Worm (Caenorhabditis elegans) whole organism, mixed stage, embryonic: ENCODE data around the gene F38E1.6.

ENCODE experiments used
- ces-1 ChIP-seq: fragments of 150-350 bp; optimal IDR thresholded peaks from 2 replicates; lab custom pipeline; 2014; ENCODE audit warnings: missing biosample characterization, missing genetic modification reagents, missing genetic modification characterization
- lin-13 ChIP-seq: fragments of 150-350 bp; optimal IDR thresholded peaks from 2 replicates; lab custom pipeline; 2014; ENCODE audit warnings: missing biosample characterization, missing genetic modification characterization
- lin-32 ChIP-seq: fragments of 200-800 bp; sonication (Bioruptor generic); optimal IDR thresholded peaks from 2 replicates; lab custom pipeline; 2018; ENCODE audit warnings: mild to moderate bottlenecking, missing genetic modification characterization, missing compliant biosample characterization

DNA sequence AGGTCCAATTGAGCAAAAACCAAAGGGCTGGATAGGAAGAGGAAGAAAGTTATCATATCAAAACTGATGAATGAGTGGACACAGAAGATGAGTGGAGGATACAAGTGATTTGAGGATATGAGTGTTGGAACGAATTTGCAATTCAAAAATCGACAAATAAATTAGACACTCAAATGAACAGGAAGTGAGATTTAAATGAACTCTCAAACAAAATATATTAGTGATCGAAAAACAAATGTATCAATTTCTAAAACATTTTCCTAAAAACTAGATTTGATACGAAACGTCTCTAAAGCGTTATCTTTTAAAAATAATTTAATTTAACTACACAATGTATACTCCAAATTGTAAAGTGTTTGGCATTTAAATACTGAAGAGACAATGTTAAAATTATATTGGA is 15.5 kb downstream of the F38E1.6 start, which contains the start of gene F38E1.10:
- TF ChIP-seq lin-32 (GFP tag; lab: Kevin White, UChicago) (no peak), ces-1 (no peak), lin-13 (tag; lab: Kevin White, UChicago) (no peak)
